Fruit fly (Drosophila melanogaster): Measurements from ENCODE around the gene CG8483.

The CG8483 gene

DNA sequence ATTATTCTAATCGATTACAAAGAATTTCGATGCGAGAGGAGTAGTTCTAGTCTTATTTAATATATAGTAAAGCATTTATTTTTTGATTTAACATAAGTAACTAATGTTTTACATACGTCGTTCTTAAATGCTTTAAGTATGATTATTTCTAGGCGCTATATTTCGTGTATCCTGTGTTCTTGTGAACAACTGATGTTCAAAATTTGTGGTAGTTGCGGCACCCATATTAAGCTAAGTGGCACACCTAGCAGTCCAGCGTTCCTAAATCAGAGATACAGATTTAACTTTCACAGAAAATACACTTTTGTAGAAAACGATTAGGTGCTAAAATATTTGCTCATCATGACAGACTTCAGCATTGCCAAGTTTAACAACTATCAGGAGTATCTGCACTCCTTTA lies 33.3 kb downstream of the CG8483 start, which contains the start of gene CG8138:
CG8138 (plus strand) TSS at position 301 of the 400 bp plus-strand sequence.
- TF ChIP-seq dmrt93B (GFP tag; optimal IDR thresholded peaks at IDR 0.05) (no peak), jim (GFP tag; optimal IDR thresholded peaks at IDR 0.05) (no peak), Jra (GFP tag; optimal IDR thresholded peaks at IDR 0.05) (no peak), CrebA (GFP tag; optimal IDR thresholded peaks at IDR 0.05; ENCODE audit: borderline replicate concordance) (no peak), Hr78 (GFP tag; optimal IDR thresholded peaks at IDR 0.05) (no peak), brk (GFP tag; optimal IDR thresholded peaks at IDR 0.05) (no peak), Sp1 (GFP tag; optimal IDR thresholded peaks at IDR 0.05) (no peak), fru (GFP tag; optimal IDR thresholded peaks at IDR 0.05) (no peak), lola (GFP tag; optimal IDR thresholded peaks at IDR 0.05) (no peak), CG9705 (GFP tag; optimal IDR thresholded peaks at IDR 0.05) (no peak)

Data from whole organism, wandering third instar larva.